Worm (Caenorhabditis elegans) whole organism, L1 larva: ENCODE data around the gene K02E7.7.

Experiments
- ama-1 ChIP-seq: fragments of 150-350 bp; optimal IDR thresholded peaks from 2 replicates; lab custom pipeline; 2014
- ceh-8 ChIP-seq: fragments of 200-800 bp; sonication (Bioruptor generic); optimal IDR thresholded peaks from 2 replicates; lab custom pipeline; 2018; ENCODE audit warnings: mild to moderate bottlenecking, missing genetic modification characterization, moderate library complexity, missing compliant biosample characterization
- efl-1 ChIP-seq, 4 experiments: fragments of 150-350 bp; optimal IDR thresholded peaks in 3 of 4; peaks in 1 of 4; 1 replicate in 1 of 4; 2 replicates in 3 of 4; lab custom pipeline; 2014; ENCODE audit warnings: missing biosample characterization in 2 of 4, missing genetic modification characterization in 2 of 4, missing genetic modification reagents in 2 of 4
- egl-13 ChIP-seq: sonication (generic microtip); optimal IDR thresholded peaks from 2 replicates; lab custom pipeline; 2016; ENCODE audit warnings: missing genotype, missing genetic modification reagents, missing genetic modification characterization, missing compliant biosample characterization
- egl-27 ChIP-seq, 2 experiments: fragments of 150-350 bp in 1 of 2; sonication (generic microtip); optimal IDR thresholded peaks; 3 replicates each; lab custom pipeline; 2017 to 2018; ENCODE audit warnings: missing biosample characterization in 2 of 2, missing genetic modification characterization in 2 of 2, missing genetic modification reagents in 2 of 2
- elt-2 ChIP-seq: sonication (generic microtip); optimal IDR thresholded peaks from 2 replicates; lab custom pipeline; 2016; ENCODE audit warnings: missing genetic modification characterization, mild to moderate bottlenecking, inconsistent platforms, missing compliant biosample characterization, missing genetic modification reagents
- fos-1 ChIP-seq: fragments of 150-350 bp; optimal IDR thresholded peaks from 2 replicates; lab custom pipeline; 2014; ENCODE audit warnings: missing biosample characterization, missing genetic modification characterization
- grh-1 ChIP-seq: fragments of 200-800 bp; sonication (Bioruptor generic); IDR thresholded peaks from 2 replicates; pipeline ENCODE4 v1.3.6; 2022; ENCODE audit warnings: missing genetic modification reagents, missing genetic modification characterization, missing compliant biosample characterization
- hlh-4 ChIP-seq: sonication (generic microtip); optimal IDR thresholded peaks from 2 replicates; lab custom pipeline; 2016; ENCODE audit warnings: mild to moderate bottlenecking, missing genetic modification characterization, missing compliant biosample characterization
- jun-1 ChIP-seq: fragments of 150-350 bp; optimal IDR thresholded peaks from 2 replicates; lab custom pipeline; 2014; ENCODE audit warnings: missing biosample characterization, missing genetic modification reagents, missing genetic modification characterization
- lin-35 ChIP-seq, 2 experiments: fragments of 150-350 bp; optimal IDR thresholded peaks; 2 replicates each; lab custom pipeline; 2014; ENCODE audit warnings: missing biosample characterization in 2 of 2, missing genetic modification characterization in 2 of 2, missing genetic modification reagents in 2 of 2
- lin-39 ChIP-seq: fragments of 150-350 bp; optimal IDR thresholded peaks from 2 replicates; lab custom pipeline; 2014; ENCODE audit warnings: missing biosample characterization, missing genetic modification reagents, missing genetic modification characterization
- lsy-2 ChIP-seq, 2 experiments: fragments of 150-350 bp; optimal IDR thresholded peaks; 2 replicates each; lab custom pipeline; 2014; ENCODE audit warnings: missing biosample characterization in 2 of 2, missing genetic modification characterization in 2 of 2
- mab-9 ChIP-seq: fragments of 200-800 bp; sonication (Bioruptor generic); IDR thresholded peaks from 2 replicates; pipeline ENCODE4 v1.3.6; 2022; ENCODE audit warnings: missing genetic modification reagents, missing genetic modification characterization, missing compliant biosample characterization
- mdl-1 ChIP-seq, 2 experiments: fragments of 150-350 bp; optimal IDR thresholded peaks; 2 replicates each; lab custom pipeline; 2014 to 2017; ENCODE audit warnings: missing biosample characterization in 2 of 2, missing genetic modification characterization in 2 of 2, inconsistent platforms in 1 of 2
- nhr-11 ChIP-seq: fragments of 150-350 bp; optimal IDR thresholded peaks from 2 replicates; lab custom pipeline; 2014; ENCODE audit warnings: missing biosample characterization, missing genetic modification characterization
- nhr-20 ChIP-seq: sonication (generic microtip); optimal IDR thresholded peaks from 2 replicates; lab custom pipeline; 2016; ENCODE audit warnings: mild to moderate bottlenecking, missing genetic modification characterization, missing compliant biosample characterization
- nhr-84 ChIP-seq: sonication (generic microtip); optimal IDR thresholded peaks from 2 replicates; lab custom pipeline; 2017; ENCODE audit warnings: missing biosample characterization, missing genetic modification characterization
- nhr-90 ChIP-seq: sonication (generic microtip); optimal IDR thresholded peaks from 2 replicates; lab custom pipeline; 2016; ENCODE audit warnings: mild to moderate bottlenecking, missing genetic modification characterization, missing compliant biosample characterization; ENCODE audit not compliant: poor library complexity
- pag-3 ChIP-seq: sonication (generic microtip); optimal IDR thresholded peaks from 2 replicates; lab custom pipeline; 2017; ENCODE audit warnings: missing genetic modification characterization, mild to moderate bottlenecking, missing compliant biosample characterization, antibody characterized with exemption, borderline replicate concordance; ENCODE audit not compliant: insufficient read depth
- pax-3 ChIP-seq: fragments of 200-800 bp; sonication (Bioruptor generic); optimal IDR thresholded peaks from 2 replicates; lab custom pipeline; 2018; ENCODE audit warnings: mild to moderate bottlenecking, missing genetic modification characterization, moderate library complexity, missing compliant biosample characterization
- pqm-1 ChIP-seq: sonication (generic microtip); optimal IDR thresholded peaks from 3 replicates; lab custom pipeline; 2017; ENCODE audit warnings: missing biosample characterization, missing genetic modification characterization
- rnt-1 ChIP-seq: sonication (generic microtip); optimal IDR thresholded peaks from 2 replicates; lab custom pipeline; 2016; ENCODE audit warnings: mild to moderate bottlenecking, missing genetic modification characterization, moderate library complexity, missing compliant biosample characterization
- skn-1 ChIP-seq: fragments of 150-350 bp; optimal IDR thresholded peaks from 2 replicates; lab custom pipeline; 2014; ENCODE audit warnings: missing biosample characterization, missing genetic modification characterization
- snu-23 ChIP-seq: sonication (generic microtip); optimal IDR thresholded peaks from 2 replicates; lab custom pipeline; 2016; ENCODE audit warnings: missing genetic modification characterization, missing compliant biosample characterization
- sox-4 ChIP-seq: sonication (generic microtip); optimal IDR thresholded peaks from 2 replicates; lab custom pipeline; 2016; ENCODE audit warnings: missing genetic modification characterization, missing compliant biosample characterization
- sptf-1 ChIP-seq: fragments of 150-350 bp; optimal IDR thresholded peaks from 2 replicates; lab custom pipeline; 2014; ENCODE audit warnings: missing biosample characterization, missing genetic modification characterization
- sup-37 ChIP-seq: fragments of 200-800 bp; sonication (Bioruptor generic); optimal IDR thresholded peaks from 2 replicates; lab custom pipeline; 2018; ENCODE audit warnings: mild to moderate bottlenecking, missing genetic modification characterization, missing compliant biosample characterization
- tlp-1 ChIP-seq: fragments of 150-350 bp; optimal IDR thresholded peaks from 2 replicates; lab custom pipeline; 2014; ENCODE audit warnings: missing biosample characterization, missing genetic modification characterization
- unc-30 ChIP-seq: sonication (generic microtip); optimal IDR thresholded peaks from 2 replicates; lab custom pipeline; 2017; ENCODE audit warnings: missing biosample characterization, missing genetic modification characterization
- zip-4 ChIP-seq: fragments of 200-800 bp; sonication (Bioruptor generic); optimal IDR thresholded peaks from 2 replicates; lab custom pipeline; 2018; ENCODE audit warnings: mild to moderate bottlenecking, missing genetic modification characterization, moderate library complexity, missing compliant biosample characterization
- ztf-4 ChIP-seq: fragments of 150-350 bp; optimal IDR thresholded peaks from 2 replicates; lab custom pipeline; 2014; ENCODE audit warnings: missing biosample characterization, missing genetic modification characterization

K02E7.7 gene

DNA sequence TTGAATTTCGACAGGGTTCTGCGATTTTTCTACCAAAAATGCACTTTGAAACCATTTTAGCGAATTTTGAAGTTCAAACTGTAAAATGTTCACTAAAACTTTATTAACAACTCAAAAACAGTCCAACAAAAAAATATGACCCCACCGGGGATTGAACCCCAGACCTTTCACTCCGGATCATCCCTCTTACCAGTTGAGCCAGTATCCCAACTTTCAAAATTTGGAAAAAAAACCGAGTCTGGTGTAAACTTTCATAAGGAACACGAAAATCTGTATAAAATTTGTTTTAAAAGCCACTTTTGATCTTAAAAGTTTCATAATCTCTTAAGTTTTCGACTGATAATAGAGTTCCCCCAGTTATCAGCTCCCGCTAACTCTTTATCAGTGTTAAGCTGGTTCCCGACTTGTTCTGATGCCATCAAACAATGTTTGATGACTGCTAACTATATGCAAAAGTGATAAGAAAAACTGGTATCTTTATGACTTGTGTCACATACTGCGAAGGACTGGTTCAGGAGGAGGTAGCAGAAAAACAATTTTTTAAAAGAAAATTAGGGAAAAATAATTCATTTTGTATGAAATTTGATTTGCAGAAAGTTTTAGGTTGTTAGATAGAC, 48.8 kb downstream of the K02E7.7 start:
- TF ChIP-seq fos-1 (no peak), mdl-1 (tag; optimal IDR thresholded peaks at IDR 0.05; lab: Kevin White, UChicago) (peak in 1 of 2 experiments; percentile 31), jun-1 (tag; lab: Kevin White, UChicago) (peak; percentile 91), ztf-4 (tag; lab: Kevin White, UChicago) (no peak), lin-35 (GFP tag; optimal IDR thresholded peaks at IDR 0.05; lab: Kevin White, UChicago) (peak in 1 of 2 experiments; percentile 58), mab-9 (GFP tag; lab: Robert Waterston, UW) (no peak), nhr-90 (peak; percentile 12), lsy-2 (tag; optimal IDR thresholded peaks at IDR 0.05; lab: Kevin White, UChicago) (peak in 1 of 2 experiments; percentile 18), nhr-84 (no peak), ama-1 (no peak), elt-2 (peak; percentile 100), sptf-1 (tag; lab: Kevin White, UChicago) (no peak), pqm-1 (tag; lab: Kevin White, UChicago) (peak; percentile 99), rnt-1 (no peak), lin-39 (no peak), tlp-1 (peak; percentile 85), efl-1 (optimal IDR thresholded peaks at IDR 0.05; lab: Kevin White, UChicago) (no peak), efl-1 (GFP tag; optimal IDR thresholded peaks at IDR 0.05 in 1 of 2; lab: Kevin White, UChicago) (peak in 1 of 2 experiments; percentile 76), sup-37 (GFP tag; lab: Kevin White, UChicago) (no peak), hlh-4 (tag; lab: Kevin White, UChicago) (no peak), grh-1 (GFP tag; lab: Robert Waterston, UW) (no peak), nhr-20 (tag; lab: Kevin White, UChicago) (peak; percentile 43), sox-4 (tag; lab: Kevin White, UChicago) (no peak), snu-23 (no peak), egl-13 (tag; lab: Kevin White, UChicago) (peak; percentile 27), pag-3 (tag; lab: Kevin White, UChicago) (no peak), pax-3 (tag; lab: Kevin White, UChicago) (peak; percentile 29), zip-4 (no peak), egl-27 (tag; optimal IDR thresholded peaks at IDR 0.05; lab: Kevin White, UChicago) (no peak)

ce11 chrII:1104409-1104808, 49.6 kb downstream of the K02E7.7 start, which contains the start of gene T13B5.9:
TSS of gene T13B5.9 (minus strand) at chrII:1104509.
- no peak for TF ChIP-seq nhr-11 (tag; lab: Kevin White, UChicago)
- TF ChIP-seq efl-1 (optimal IDR thresholded peaks at IDR 0.05; lab: Kevin White, UChicago) = no peak
- peak in 1 of 2 experiments; percentile 9 for TF ChIP-seq efl-1 (GFP tag; optimal IDR thresholded peaks at IDR 0.05 in 1 of 2; lab: Kevin White, UChicago)

DNA sequence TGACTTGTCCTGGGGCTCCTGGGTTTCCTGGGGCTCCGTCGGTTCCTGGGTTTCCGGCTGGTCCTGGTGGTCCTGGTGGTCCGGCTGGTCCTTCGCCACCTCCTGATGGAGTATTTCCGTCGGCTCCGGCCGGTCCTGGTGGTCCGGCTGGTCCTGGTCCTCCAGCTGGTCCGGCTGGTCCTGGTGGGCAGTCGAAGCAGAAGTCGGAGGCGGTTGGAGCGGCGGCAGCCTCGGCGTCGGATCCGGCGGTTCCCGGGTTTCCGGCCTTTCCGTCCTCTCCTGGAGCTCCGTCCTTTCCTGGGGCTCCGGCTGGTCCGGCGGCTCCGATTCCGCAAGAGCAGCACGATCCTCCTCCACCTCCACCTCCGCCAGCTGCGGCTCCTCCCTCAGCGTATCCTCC, 50.5 kb downstream of the K02E7.7 start:
- no peak for TF ChIP-seq skn-1
- no peak for TF ChIP-seq unc-30 (tag; lab: Kevin White, UChicago)
- TF ChIP-seq ceh-8 = peak; percentile 71
